In the genomic region with DNA sequence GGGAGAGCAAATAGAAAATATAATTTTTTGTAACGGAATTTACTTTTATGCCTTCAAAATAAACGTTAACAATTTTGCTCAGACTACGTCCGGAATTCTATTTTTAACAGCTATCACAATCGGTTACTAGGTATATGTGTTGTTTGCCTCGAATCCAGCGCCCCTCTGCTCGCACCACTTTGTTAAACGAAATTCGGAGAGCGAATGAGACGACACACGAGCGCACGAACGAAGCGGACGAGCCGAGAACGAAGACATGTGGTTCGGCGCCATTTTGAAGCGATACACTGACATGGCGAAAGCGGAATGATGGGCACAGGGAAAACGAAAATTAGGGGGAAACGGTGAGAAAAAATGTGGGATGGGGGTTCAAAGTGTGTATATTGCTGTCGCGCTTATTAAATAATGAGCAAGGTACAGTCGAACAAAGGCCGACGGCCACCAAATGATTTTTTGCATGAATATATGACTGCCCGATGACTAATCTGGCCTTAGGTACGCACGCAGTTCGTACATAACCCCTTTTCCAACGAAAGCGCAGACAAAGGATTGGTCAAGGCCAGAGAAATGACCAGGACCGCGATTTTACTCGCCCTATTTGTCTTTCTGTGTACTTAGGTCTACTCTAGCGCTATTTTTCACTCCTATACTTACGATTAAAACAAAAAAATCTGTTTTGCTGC, we compare ENCODE assay signal across 5 fruit fly cellular contexts.
TF ChIP-seq lines count a peak whose summit lies in the region.

No protein-coding gene starts in this region.

- TF ChIP-seq CTCF in whole organism, embryonic (GFP tag; optimal IDR thresholded peaks at IDR 0.05; lab: Kevin White, UChicago): no peak

TF ChIP-seq in whole organism, adult, 20 proteins besides CTCF, POLR2A, EP300 and RAD21 (continues in another document):
- TF ChIP-seq kay (GFP tag; lab: Kevin White, UChicago; ENCODE audit: borderline replicate concordance) (peak; percentile 97), ovo (GFP tag; optimal IDR thresholded peaks at IDR 0.05; lab: Kevin White, UChicago) (peak; percentile 76), CG5204 (GFP tag; optimal IDR thresholded peaks at IDR 0.05; lab: Kevin White, UChicago) (no peak), toe (GFP tag; optimal IDR thresholded peaks at IDR 0.05; lab: Kevin White, UChicago) (no peak), Hr96 (GFP tag; optimal IDR thresholded peaks at IDR 0.05; lab: Kevin White, UChicago) (no peak), CG14711 (tag; optimal IDR thresholded peaks at IDR 0.05; lab: Kevin White, UChicago) (no peak), CG12768 (GFP tag; optimal IDR thresholded peaks at IDR 0.05; lab: Kevin White, UChicago) (peak; percentile 87), bab1 (GFP tag; optimal IDR thresholded peaks at IDR 0.05; lab: Kevin White, UChicago) (peak; percentile 49), Crg-1 (GFP tag; optimal IDR thresholded peaks at IDR 0.05; lab: Kevin White, UChicago) (no peak), pad (GFP tag; optimal IDR thresholded peaks at IDR 0.05; lab: Kevin White, UChicago) (peak; percentile 67), Mnt (GFP tag; optimal IDR thresholded peaks at IDR 0.05; lab: Kevin White, UChicago) (peak; percentile 96), CG7101 (tag; optimal IDR thresholded peaks at IDR 0.05; lab: Kevin White, UChicago) (peak; percentile 69), CG33017 (tag; optimal IDR thresholded peaks at IDR 0.05; lab: Kevin White, UChicago) (peak; percentile 74), tj (GFP tag; optimal IDR thresholded peaks at IDR 0.05; lab: Kevin White, UChicago) (peak; percentile 67), cic (GFP tag; optimal IDR thresholded peaks at IDR 0.05; lab: Kevin White, UChicago) (peak; percentile 87), cnc (optimal IDR thresholded peaks at IDR 0.05; lab: Kevin White, UChicago) (peak; percentile 63 to 95)

TF ChIP-seq in whole organism, embryonic, 481 proteins besides CTCF, POLR2A, EP300 and RAD21 (continues in another document):
- TF ChIP-seq lbe (GFP tag; optimal IDR thresholded peaks at IDR 0.05; lab: Kevin White, UChicago) (peak; percentile 64), sqz (GFP tag; optimal IDR thresholded peaks at IDR 0.05; lab: Kevin White, UChicago) (peak; percentile 25), phol (tag; optimal IDR thresholded peaks at IDR 0.05; lab: Kevin White, UChicago) (peak; percentile 99), Stat92E (GFP tag; optimal IDR thresholded peaks at IDR 0.05; lab: Kevin White, UChicago) (peak in 1 of 3 experiments; percentile 17), CG34376 (GFP tag; optimal IDR thresholded peaks at IDR 0.05; lab: Kevin White, UChicago) (peak; percentile 84), exex (tag; optimal IDR thresholded peaks at IDR 0.05; lab: Kevin White, UChicago) (peak; percentile 14), mirr (GFP tag; optimal IDR thresholded peaks at IDR 0.05; lab: Kevin White, UChicago) (peak; percentile 75), disco-r (GFP tag; optimal IDR thresholded peaks at IDR 0.05; lab: Kevin White, UChicago) (no peak), CG13296 (GFP tag; optimal IDR thresholded peaks at IDR 0.05; lab: Kevin White, UChicago) (peak; percentile 33), CG15514 (GFP tag; optimal IDR thresholded peaks at IDR 0.05; lab: Kevin White, UChicago) (peak; percentile 39), Nf-YC (tag; optimal IDR thresholded peaks at IDR 0.05; lab: Kevin White, UChicago) (peak; percentile 53), BtbVII (GFP tag; optimal IDR thresholded peaks at IDR 0.05; lab: Kevin White, UChicago) (peak; percentile 15), scrt (GFP tag; optimal IDR thresholded peaks at IDR 0.05; lab: Kevin White, UChicago) (peak; percentile 15), caup (GFP tag; optimal IDR thresholded peaks at IDR 0.05; lab: Kevin White, UChicago; ENCODE audit: severe bottlenecking) (peak; percentile 39), nom (GFP tag; optimal IDR thresholded peaks at IDR 0.05; lab: Kevin White, UChicago) (peak; percentile 75), HLHmδ (GFP tag; optimal IDR thresholded peaks at IDR 0.05; lab: Kevin White, UChicago) (peak; percentile 89)

TF ChIP-seq in whole organism, prepupa, 60 proteins besides CTCF, POLR2A, EP300 and RAD21 (continues in another document):
- TF ChIP-seq CG10669 (GFP tag; optimal IDR thresholded peaks at IDR 0.05; lab: Kevin White, UChicago): no peak
- TF ChIP-seq CG8119 (GFP tag; IDR thresholded peaks at IDR 0.05; lab: Robert Waterston, UW): no peak
- TF ChIP-seq Hr4 (GFP tag; optimal IDR thresholded peaks at IDR 0.05; lab: Kevin White, UChicago): no peak
- TF ChIP-seq CG6792 (GFP tag; optimal IDR thresholded peaks at IDR 0.05; lab: Kevin White, UChicago): no peak
- peak; percentile 70 for TF ChIP-seq svp (GFP tag; lab: Kevin White, UChicago)
- no peak for TF ChIP-seq CG8319 (GFP tag; optimal IDR thresholded peaks at IDR 0.05; lab: Kevin White, UChicago)
- peak; percentile 68 to 70 for TF ChIP-seq ss (GFP tag; optimal IDR thresholded peaks at IDR 0.05; lab: Kevin White, UChicago)
- TF ChIP-seq Eip75B (GFP tag; optimal IDR thresholded peaks at IDR 0.05; lab: Kevin White, UChicago): peak; percentile 47
- no peak for TF ChIP-seq Met (GFP tag; optimal IDR thresholded peaks at IDR 0.05; lab: Kevin White, UChicago)
- no peak for TF ChIP-seq pdm3 (GFP tag; optimal IDR thresholded peaks at IDR 0.05; lab: Kevin White, UChicago)
- no peak for TF ChIP-seq OdsH (GFP tag; optimal IDR thresholded peaks at IDR 0.05; lab: Kevin White, UChicago)
- no peak for TF ChIP-seq CG11902 (GFP tag; optimal IDR thresholded peaks at IDR 0.05; lab: Kevin White, UChicago)
- peak; percentile 85 for TF ChIP-seq Sox14 (GFP tag; optimal IDR thresholded peaks at IDR 0.05; lab: Kevin White, UChicago)
- TF ChIP-seq Hr38 (GFP tag; optimal IDR thresholded peaks at IDR 0.05; lab: Kevin White, UChicago): no peak
- peak; percentile 7 for TF ChIP-seq lz (GFP tag; optimal IDR thresholded peaks at IDR 0.05; lab: Kevin White, UChicago)
- peak; percentile 43 for TF ChIP-seq CG16779 (tag; optimal IDR thresholded peaks at IDR 0.05; lab: Kevin White, UChicago)
- no peak for TF ChIP-seq CG6163 (GFP tag; IDR thresholded peaks at IDR 0.05; lab: Robert Waterston, UW)
- TF ChIP-seq CG7368 (GFP tag; optimal IDR thresholded peaks at IDR 0.05; lab: Kevin White, UChicago): no peak
- no peak for TF ChIP-seq achi (GFP tag; optimal IDR thresholded peaks at IDR 0.05; lab: Kevin White, UChicago)

TF ChIP-seq in whole organism, pupa, 21 proteins besides CTCF, POLR2A, EP300 and RAD21:
- TF ChIP-seq CG12605 (GFP tag; IDR thresholded peaks at IDR 0.05; lab: Robert Waterston, UW) (no peak), EcR (GFP tag; optimal IDR thresholded peaks at IDR 0.05; lab: Kevin White, UChicago) (peak; percentile 54), CG34367 (tag; optimal IDR thresholded peaks at IDR 0.05; lab: Kevin White, UChicago) (peak; percentile 9), Snoo (tag; optimal IDR thresholded peaks at IDR 0.05; lab: Kevin White, UChicago) (no peak), gl (tag; optimal IDR thresholded peaks at IDR 0.05; lab: Kevin White, UChicago) (no peak), CG9948 (tag; optimal IDR thresholded peaks at IDR 0.05; lab: Kevin White, UChicago) (no peak)

TF ChIP-seq in whole organism, wandering third instar larva, 38 proteins besides CTCF, POLR2A, EP300 and RAD21:
- TF ChIP-seq Jra (GFP tag; optimal IDR thresholded peaks at IDR 0.05; lab: Kevin White, UChicago): no peak
- TF ChIP-seq CG32264 (GFP tag; optimal IDR thresholded peaks at IDR 0.05; lab: Kevin White, UChicago): peak; percentile 50
- no peak for TF ChIP-seq dmrt93B (GFP tag; optimal IDR thresholded peaks at IDR 0.05; lab: Kevin White, UChicago)
- peak; percentile 65 for TF ChIP-seq h (GFP tag; optimal IDR thresholded peaks at IDR 0.05; lab: Kevin White, UChicago)
- TF ChIP-seq dl (GFP tag; optimal IDR thresholded peaks at IDR 0.05; lab: Kevin White, UChicago; ENCODE audit: insufficient read depth in 1 of 2, partially characterized antibody in 2 of 2): peak; percentile 8 to 39
- TF ChIP-seq dsf (GFP tag; optimal IDR thresholded peaks at IDR 0.05; lab: Kevin White, UChicago; ENCODE audit: borderline replicate concordance): no peak
- TF ChIP-seq HLH106 (tag; optimal IDR thresholded peaks at IDR 0.05; lab: Kevin White, UChicago): no peak
- TF ChIP-seq ey (GFP tag; optimal IDR thresholded peaks at IDR 0.05; lab: Kevin White, UChicago): no peak
- peak; percentile 10 to 71 for TF ChIP-seq foxo (GFP tag; optimal IDR thresholded peaks at IDR 0.05; lab: Kevin White, UChicago)
- TF ChIP-seq jim (GFP tag; optimal IDR thresholded peaks at IDR 0.05; lab: Kevin White, UChicago): no peak
- no peak for TF ChIP-seq Dfd (GFP tag; optimal IDR thresholded peaks at IDR 0.05; lab: Kevin White, UChicago)
- TF ChIP-seq rgr (GFP tag; optimal IDR thresholded peaks at IDR 0.05; lab: Kevin White, UChicago): peak; percentile 52
- no peak for TF ChIP-seq sage (GFP tag; optimal IDR thresholded peaks at IDR 0.05; lab: Kevin White, UChicago)
- TF ChIP-seq Sp1 (GFP tag; optimal IDR thresholded peaks at IDR 0.05; lab: Kevin White, UChicago): peak; percentile 35
- TF ChIP-seq lola (GFP tag; optimal IDR thresholded peaks at IDR 0.05; lab: Kevin White, UChicago): no peak
- peak; percentile 22 for TF ChIP-seq Myc (optimal IDR thresholded peaks at IDR 0.05; lab: Kevin White, UChicago)
- TF ChIP-seq Dif (GFP tag; optimal IDR thresholded peaks at IDR 0.05; lab: Kevin White, UChicago; ENCODE audit: partially characterized antibody): peak; percentile 64
- no peak for TF ChIP-seq Abd-B (GFP tag; optimal IDR thresholded peaks at IDR 0.05; lab: Kevin White, UChicago)
- TF ChIP-seq brk (GFP tag; optimal IDR thresholded peaks at IDR 0.05; lab: Kevin White, UChicago): peak; percentile 75
- peak; percentile 71 for TF ChIP-seq Hr83 (GFP tag; optimal IDR thresholded peaks at IDR 0.05; lab: Kevin White, UChicago; ENCODE audit: poor library complexity, severe bottlenecking)
- peak; percentile 76 for TF ChIP-seq Hnf4 (GFP tag; optimal IDR thresholded peaks at IDR 0.05; lab: Kevin White, UChicago)
- TF ChIP-seq psq (GFP tag; optimal IDR thresholded peaks at IDR 0.05; lab: Kevin White, UChicago): peak; percentile 96
- no peak for TF ChIP-seq usp (GFP tag; optimal IDR thresholded peaks at IDR 0.05; lab: Kevin White, UChicago)
- TF ChIP-seq Vsx2 (GFP tag; optimal IDR thresholded peaks at IDR 0.05; lab: Kevin White, UChicago; ENCODE audit: partially characterized antibody): no peak
- peak; percentile 28 for TF ChIP-seq br (GFP tag; optimal IDR thresholded peaks at IDR 0.05; lab: Kevin White, UChicago)
- TF ChIP-seq fru (GFP tag; optimal IDR thresholded peaks at IDR 0.05; lab: Kevin White, UChicago): peak; percentile 1
- no peak for TF ChIP-seq Hr78 (GFP tag; optimal IDR thresholded peaks at IDR 0.05; lab: Kevin White, UChicago)
- no peak for TF ChIP-seq tai (GFP tag; optimal IDR thresholded peaks at IDR 0.05; lab: Kevin White, UChicago)
- TF ChIP-seq Rel (GFP tag; optimal IDR thresholded peaks at IDR 0.05; lab: Kevin White, UChicago): no peak
- TF ChIP-seq Rel (tag; optimal IDR thresholded peaks at IDR 0.05; lab: Kevin White, UChicago): peak; percentile 64
